Worm (Caenorhabditis elegans): Measurements from ENCODE around the gene sams-1.

ce11 chrX:11948184-11948894, 17.4 kb upstream of the sams-1 start, which contains the start of gene lsd-1:
- TF ChIP-seq egl-13 (tag; optimal IDR thresholded peaks at IDR 0.05) (peak; percentile 9), egl-27 (tag; optimal IDR thresholded peaks at IDR 0.05) (no peak), sptf-1 (tag; optimal IDR thresholded peaks at IDR 0.05) (no peak), skn-1 (tag; optimal IDR thresholded peaks at IDR 0.05) (no peak), pag-3 (tag; optimal IDR thresholded peaks at IDR 0.05; ENCODE audit: borderline replicate concordance, insufficient read depth) (no peak), nhr-47 (tag; optimal IDR thresholded peaks at IDR 0.05) (peak; percentile 45), zag-1 (tag; optimal IDR thresholded peaks at IDR 0.05) (no peak)

Data from whole organism, L1 larva.